Worm (Caenorhabditis elegans): ENCODE measurements around the gene C44B11.1.

- TF ChIP-seq elt-3 (tag; optimal IDR thresholded peaks at IDR 0.05) (no peak), ceh-82 (tag; optimal IDR thresholded peaks at IDR 0.05) (no peak), snpc-4 (tag; optimal IDR thresholded peaks at IDR 0.05) (no peak), nhr-25 (tag; optimal IDR thresholded peaks at IDR 0.05) (no peak), nhr-11 (tag; optimal IDR thresholded peaks at IDR 0.05) (no peak)
Measured at ce11 chrIII:3107530-3107929, 47.5 kb upstream of the C44B11.1 start.

All from whole organism, L2 larva.